Fruit fly (Drosophila melanogaster) S2 (cell line): ENCODE data around the gene CG32221.

ENCODE experiments used
- CG8478 ChIP-seq: fragments of >200 bp; optimal IDR thresholded peaks from 2 replicates; lab custom pipeline; 2018
- CTCF ChIP-seq, 2 experiments: fragments of >200 bp; optimal IDR thresholded peaks; 2 replicates each; lab custom pipeline; 2018

DNA sequence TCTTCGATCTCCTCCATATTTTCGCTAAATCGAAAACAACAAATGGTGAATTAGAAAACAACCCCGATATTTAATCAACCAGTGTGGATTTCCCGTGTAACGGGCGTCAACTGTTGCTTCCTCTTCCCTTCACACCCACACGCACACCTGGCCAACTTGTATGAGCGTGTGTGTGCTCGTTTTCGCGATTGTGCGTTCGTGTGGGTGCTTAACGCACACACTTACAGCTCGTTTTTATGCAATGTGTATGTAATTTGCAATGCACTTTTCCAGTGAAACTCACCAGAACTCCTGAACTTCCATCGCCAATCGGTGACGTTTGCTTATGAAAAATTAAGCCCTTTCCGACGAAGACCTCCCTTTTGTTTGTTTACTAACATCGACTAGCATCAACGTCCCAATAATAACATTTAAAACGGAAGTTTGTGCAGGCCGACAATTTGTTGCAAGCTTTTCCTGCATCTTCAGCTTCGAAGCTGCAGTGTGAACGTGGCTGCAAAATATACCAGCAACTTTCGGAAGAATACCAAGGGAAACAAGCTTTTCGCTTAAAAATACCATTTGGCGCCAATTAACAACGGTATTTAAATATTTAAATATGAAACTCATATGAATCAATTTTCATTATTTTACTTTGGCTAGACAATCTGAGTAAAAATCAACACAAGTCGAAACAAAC, 18.9 kb upstream of the CG32221 start, which contains the start of gene cyc:
- no peak for TF ChIP-seq CG8478 (lab: Kevin White, UChicago)
- TF ChIP-seq CTCF (optimal IDR thresholded peaks at IDR 0.05; lab: Kevin White, UChicago): no peak
